Worm (Caenorhabditis elegans): ENCODE data around the gene col-111.

Gene col-111

DNA sequence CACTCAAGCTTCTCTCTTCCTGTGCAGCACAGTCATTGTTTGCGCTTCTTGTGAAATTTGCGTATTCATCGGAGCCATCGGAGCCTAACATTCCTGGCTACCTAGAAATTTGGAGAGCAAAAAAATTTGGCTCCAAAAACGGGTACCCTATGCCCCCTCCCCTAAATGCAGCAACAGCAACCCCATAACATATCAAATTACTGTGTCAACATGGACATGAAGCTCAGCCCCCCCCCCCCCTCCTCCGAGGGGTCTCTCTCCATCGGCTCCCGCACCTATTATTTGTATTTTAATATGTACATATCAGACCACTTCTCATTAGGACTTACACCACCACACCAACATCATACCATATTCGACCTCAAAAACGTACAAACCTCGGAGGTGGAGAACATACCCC is 16.5 kb upstream of the col-111 start:
- TF ChIP-seq elt-3 (tag; optimal IDR thresholded peaks at IDR 0.05) (no peak), unc-55 (GFP tag; optimal IDR thresholded peaks at IDR 0.05) (no peak), nhr-6 (tag; optimal IDR thresholded peaks at IDR 0.05) (no peak), alr-1 (tag; optimal IDR thresholded peaks at IDR 0.05) (no peak)

ce11 chrIV:4673332-4673731 is 15.6 kb upstream of the col-111 start:
- TF ChIP-seq peb-1 (tag; optimal IDR thresholded peaks at IDR 0.05) (no peak), nhr-129 (tag; optimal IDR thresholded peaks at IDR 0.05) (no peak), dmd-4 (tag; optimal IDR thresholded peaks at IDR 0.05) (no peak), unc-39 (tag; optimal IDR thresholded peaks at IDR 0.05) (no peak), lin-39 (tag; optimal IDR thresholded peaks at IDR 0.05) (no peak), mbf-1 (tag; optimal IDR thresholded peaks at IDR 0.05) (no peak), elt-1 (tag; optimal IDR thresholded peaks at IDR 0.05) (no peak), nhr-21 (tag; optimal IDR thresholded peaks at IDR 0.05) (no peak), ztf-4 (tag; optimal IDR thresholded peaks at IDR 0.05) (no peak)

DNA sequence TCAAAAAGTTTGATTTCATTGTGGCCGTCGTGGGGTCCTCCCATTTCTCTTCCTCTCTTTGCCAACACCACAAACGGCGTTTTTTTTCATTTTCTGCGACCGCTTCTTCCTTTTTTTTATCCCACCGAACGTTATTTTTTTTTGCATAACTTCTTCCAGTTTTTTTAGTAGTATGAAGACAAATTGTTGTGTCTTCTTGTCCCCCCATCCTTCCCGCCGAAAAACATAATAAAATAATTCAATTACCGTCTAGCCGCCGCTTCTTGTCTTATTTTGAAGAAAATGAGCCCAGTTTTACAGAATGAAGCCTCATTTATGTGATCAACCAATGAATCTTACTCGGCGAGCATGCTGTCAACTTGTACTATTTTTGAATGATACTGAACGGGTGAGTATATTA is 11.5 kb upstream of the col-111 start, which contains the start of gene F29B9.12:
Gene F29B9.12, plus strand, starts transcription at position 301 of the 400 bp plus-strand sequence.
- no peak for TF ChIP-seq blmp-1 (tag; optimal IDR thresholded peaks at IDR 0.05; ENCODE audit: insufficient read depth)
- TF ChIP-seq ama-1 (optimal IDR thresholded peaks at IDR 0.05), result no peak
- TF ChIP-seq lsy-2 (tag; optimal IDR thresholded peaks at IDR 0.05), result no peak
- no peak for TF ChIP-seq unc-39 (tag; optimal IDR thresholded peaks at IDR 0.05)
- no peak for TF ChIP-seq sem-4 (tag; optimal IDR thresholded peaks at IDR 0.05)
- no peak for TF ChIP-seq gmeb-1 (tag; optimal IDR thresholded peaks at IDR 0.05)
- TF ChIP-seq nhr-237 (tag; optimal IDR thresholded peaks at IDR 0.05), result no peak
- no peak for TF ChIP-seq snpc-4 (tag; optimal IDR thresholded peaks at IDR 0.05)
- TF ChIP-seq nhr-10 (tag; optimal IDR thresholded peaks at IDR 0.05), result no peak
- no peak for TF ChIP-seq skn-1 (tag; optimal IDR thresholded peaks at IDR 0.05)
- no peak for TF ChIP-seq aly-2 (tag; optimal IDR thresholded peaks at IDR 0.05)
- no peak for TF ChIP-seq unc-62 (GFP tag; optimal IDR thresholded peaks at IDR 0.05)
- TF ChIP-seq nhr-6 (tag; optimal IDR thresholded peaks at IDR 0.05), result no peak
- TF ChIP-seq crh-2 (tag; optimal IDR thresholded peaks at IDR 0.05), result no peak

DNA sequence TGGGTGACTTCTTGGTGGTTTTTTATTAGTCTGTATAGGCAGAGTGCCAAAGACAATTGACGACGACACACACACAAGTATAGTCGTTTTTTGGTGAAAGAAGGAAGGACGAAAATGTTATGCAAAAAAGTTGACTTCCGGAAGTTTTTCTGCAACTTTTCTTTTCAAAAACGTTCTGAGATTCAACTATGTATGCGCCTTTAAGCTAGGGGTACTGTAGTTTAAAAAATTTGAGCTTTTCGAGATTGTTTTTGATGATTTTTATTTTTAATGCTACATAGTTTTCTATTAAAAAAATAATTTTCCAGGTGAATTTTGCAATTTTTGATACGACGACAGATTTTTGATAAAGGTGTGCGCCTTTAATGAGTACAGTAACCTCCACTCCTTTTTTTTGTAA is 10.1 kb upstream of the col-111 start:
- TF ChIP-seq nhr-11 (tag; optimal IDR thresholded peaks at IDR 0.05), result no peak
- TF ChIP-seq nhr-6 (tag; optimal IDR thresholded peaks at IDR 0.05), result no peak
- TF ChIP-seq sma-3 (GFP tag; optimal IDR thresholded peaks at IDR 0.05), result no peak

ce11 chrIV:4667383-4667782 is 9.6 kb upstream of the col-111 start:
- TF ChIP-seq F13H6.1 (tag; optimal IDR thresholded peaks at IDR 0.05) (no peak), nhr-21 (tag; optimal IDR thresholded peaks at IDR 0.05) (no peak), zag-1 (tag; optimal IDR thresholded peaks at IDR 0.05) (no peak), skn-1 (tag; optimal IDR thresholded peaks at IDR 0.05) (no peak), nhr-25 (tag; optimal IDR thresholded peaks at IDR 0.05) (no peak), dmd-4 (tag; optimal IDR thresholded peaks at IDR 0.05) (no peak), lin-11 (tag; optimal IDR thresholded peaks at IDR 0.05) (no peak), sma-9 (GFP tag; optimal IDR thresholded peaks at IDR 0.05) (no peak), sma-9 (tag; optimal IDR thresholded peaks at IDR 0.05) (no peak), sma-3 (GFP tag; optimal IDR thresholded peaks at IDR 0.05) (no peak), alr-1 (tag; optimal IDR thresholded peaks at IDR 0.05) (no peak), lin-13 (GFP tag; optimal IDR thresholded peaks at IDR 0.05) (no peak), gmeb-1 (tag; optimal IDR thresholded peaks at IDR 0.05) (no peak), mab-5 (tag; optimal IDR thresholded peaks at IDR 0.05) (no peak), nhr-23 (tag; optimal IDR thresholded peaks at IDR 0.05) (no peak), nhr-10 (tag; optimal IDR thresholded peaks at IDR 0.05) (no peak)

ce11 chrIV:4665079-4665478 is 7.3 kb upstream of the col-111 start, which contains the start of gene F29B9.1:
TSS of gene F29B9.1 (plus strand) at chrIV:4665379.
- no peak for TF ChIP-seq ceh-16 (tag; optimal IDR thresholded peaks at IDR 0.05)
- TF ChIP-seq elt-1 (tag; optimal IDR thresholded peaks at IDR 0.05), result no peak
- TF ChIP-seq nhr-10 (tag; optimal IDR thresholded peaks at IDR 0.05), result no peak
- no peak for TF ChIP-seq mdl-1 (tag; optimal IDR thresholded peaks at IDR 0.05)
- no peak for TF ChIP-seq blmp-1 (tag; optimal IDR thresholded peaks at IDR 0.05; ENCODE audit: insufficient read depth)
- TF ChIP-seq skn-1 (tag; optimal IDR thresholded peaks at IDR 0.05), result no peak
- no peak for TF ChIP-seq mbf-1 (tag; optimal IDR thresholded peaks at IDR 0.05)

Measured in whole organism, L2 larva.